Fruit fly (Drosophila melanogaster) whole organism, prepupa: ENCODE results near the gene dos.
A peak's percentile ranks its signal among the peaks of the same experiment; 100 is the strongest.

ENCODE experiments used
- CG11762 ChIP-seq: fragments of 200-800 bp; sonication (Bioruptor generic); optimal IDR thresholded peaks from 3 replicates; lab custom pipeline; 2016; ENCODE audit warnings: missing biosample characterization, missing genetic modification characterization; ENCODE audit not compliant: insufficient read depth
- CG16779 ChIP-seq: fragments of 200-800 bp; sonication (Bioruptor generic); optimal IDR thresholded peaks from 3 replicates; lab custom pipeline; 2017; ENCODE audit warnings: missing biosample characterization, mild to moderate bottlenecking, missing genetic modification characterization
- CG8632 ChIP-seq: fragments of 200-800 bp; sonication (Bioruptor generic); optimal IDR thresholded peaks from 3 replicates; lab custom pipeline; 2016; ENCODE audit warnings: missing biosample characterization, missing genetic modification characterization
- dsx ChIP-seq: fragments of 200-800 bp; optimal IDR thresholded peaks from 3 replicates; lab custom pipeline; 2019; ENCODE audit warnings: missing biosample characterization, mild to moderate bottlenecking, missing genetic modification characterization, moderate library complexity; ENCODE audit not compliant: poor library complexity, severe bottlenecking
- fkh ChIP-seq: fragments of 200-800 bp; sonication (Bioruptor generic); optimal IDR thresholded peaks from 3 replicates; lab custom pipeline; 2017; ENCODE audit warnings: missing biosample characterization, mild to moderate bottlenecking, missing genetic modification characterization, moderate library complexity

- TF ChIP-seq dsx (GFP tag; lab: Kevin White, UChicago), result peak; percentile 39
- peak; percentile 73 for TF ChIP-seq CG8632
- peak; percentile 66 for TF ChIP-seq CG11762
- TF ChIP-seq CG16779 (tag; lab: Kevin White, UChicago), result peak; percentile 64
- TF ChIP-seq fkh (GFP tag; lab: Kevin White, UChicago), result peak; percentile 40
Measured at dm6 chr3L:2582753-2583536, 6.3 kb upstream of the dos start.
